Worm (Caenorhabditis elegans): Measurements from ENCODE around the gene clec-265.

DNA sequence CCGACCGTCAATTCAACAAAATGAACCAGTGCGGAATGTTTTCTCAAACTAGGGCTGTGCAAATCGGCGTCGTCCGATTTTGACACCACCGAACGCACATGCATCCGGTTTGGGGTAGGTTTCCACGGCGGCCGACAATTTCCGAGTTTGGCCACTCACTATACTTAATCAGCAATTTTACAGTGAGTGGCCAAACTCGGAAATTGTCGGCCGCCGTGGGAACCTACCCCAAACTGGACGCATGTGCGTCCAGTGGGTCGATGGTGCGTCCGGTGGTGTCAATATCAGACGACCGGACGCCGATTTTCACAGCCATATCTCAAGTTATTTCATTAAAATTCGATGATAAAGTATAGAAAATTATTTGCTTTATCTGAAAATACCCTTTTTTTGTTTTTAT is 41.4 kb upstream of the clec-265 start:
- TF ChIP-seq ama-1 (optimal IDR thresholded peaks at IDR 0.05) (no peak), ama-1 (GFP tag; optimal IDR thresholded peaks at IDR 0.05) (no peak), K11D2.4 (GFP tag; IDR thresholded peaks at IDR 0.05) (no peak), atf-7 (tag; optimal IDR thresholded peaks at IDR 0.05) (no peak), nfya-1 (tag; optimal IDR thresholded peaks at IDR 0.05; ENCODE audit: borderline replicate concordance, insufficient read depth) (no peak), zfh-2 (GFP tag; conservative IDR thresholded peaks at IDR 0.05) (no peak), F57C9.4 (tag; optimal IDR thresholded peaks at IDR 0.05) (no peak), unc-62 (GFP tag; optimal IDR thresholded peaks at IDR 0.05) (no peak), lin-54 (GFP tag; optimal IDR thresholded peaks at IDR 0.05) (no peak), mes-4 (tag; optimal IDR thresholded peaks at IDR 0.05) (no peak), pbrm-1 (GFP tag; IDR thresholded peaks at IDR 0.05) (no peak), mel-28 (tag; optimal IDR thresholded peaks at IDR 0.05; ENCODE audit: borderline replicate concordance) (no peak), tbp1 (GFP tag; optimal IDR thresholded peaks at IDR 0.05) (no peak), ceh-91 (GFP tag; IDR thresholded peaks at IDR 0.05) (no peak)

All from whole organism, young adult.